Worm (Caenorhabditis elegans) whole organism, mixed stage, embryonic: ENCODE data around the gene grd-7.

ENCODE experiments used
- ceh-83 ChIP-seq: fragments of 200-800 bp; sonication (Bioruptor generic); optimal IDR thresholded peaks from 2 replicates; lab custom pipeline; 2018; ENCODE audit warnings: mild to moderate bottlenecking, missing genetic modification characterization, missing compliant biosample characterization
- ces-1 ChIP-seq: fragments of 150-350 bp; optimal IDR thresholded peaks from 2 replicates; lab custom pipeline; 2014; ENCODE audit warnings: missing biosample characterization, missing genetic modification reagents, missing genetic modification characterization
- elt-3 ChIP-seq: fragments of 150-350 bp; optimal IDR thresholded peaks from 2 replicates; lab custom pipeline; 2014; ENCODE audit warnings: missing biosample characterization, missing genetic modification characterization
- flh-1 ChIP-seq: fragments of 200-800 bp; sonication (Bioruptor generic); optimal IDR thresholded peaks from 2 replicates; lab custom pipeline; 2018; ENCODE audit warnings: mild to moderate bottlenecking, missing genetic modification characterization, moderate library complexity, missing compliant biosample characterization
- hlh-1 ChIP-seq: fragments of 150-350 bp; optimal IDR thresholded peaks from 2 replicates; lab custom pipeline; 2014; ENCODE audit warnings: missing biosample characterization, missing genetic modification reagents, missing genetic modification characterization
- mep-1 ChIP-seq: fragments of 150-350 bp; optimal IDR thresholded peaks from 2 replicates; lab custom pipeline; 2017; ENCODE audit warnings: missing biosample characterization, missing genetic modification reagents, missing genetic modification characterization, inconsistent platforms
- nhr-12 ChIP-seq: fragments of 150-350 bp; optimal IDR thresholded peaks from 2 replicates; lab custom pipeline; 2014; ENCODE audit warnings: missing biosample characterization, missing genetic modification characterization
- nhr-28 ChIP-seq: fragments of 150-350 bp; optimal IDR thresholded peaks from 2 replicates; lab custom pipeline; 2014; ENCODE audit warnings: missing biosample characterization, missing genetic modification characterization
- unc-62 ChIP-seq: fragments of 150-350 bp; optimal IDR thresholded peaks from 2 replicates; lab custom pipeline; 2014; ENCODE audit warnings: missing biosample characterization, missing genetic modification reagents, missing genetic modification characterization

ce11 chrX:7254558-7254957 is 14.7 kb downstream of the grd-7 start, which contains the start of gene F46H5.4:
- peak; percentile 39 for TF ChIP-seq ces-1 (GFP tag; lab: Kevin White, UChicago)
- no peak for TF ChIP-seq hlh-1 (tag; lab: Kevin White, UChicago)
- TF ChIP-seq ceh-83 (GFP tag; lab: Kevin White, UChicago), result no peak
- no peak for TF ChIP-seq nhr-28 (tag; lab: Kevin White, UChicago)
- no peak for TF ChIP-seq unc-62 (GFP tag; lab: Kevin White, UChicago)
- peak; percentile 33 for TF ChIP-seq mep-1
- no peak for TF ChIP-seq elt-3 (tag; lab: Kevin White, UChicago)
- no peak for TF ChIP-seq nhr-12 (tag; lab: Kevin White, UChicago)
- no peak for TF ChIP-seq flh-1 (GFP tag; lab: Kevin White, UChicago)
